Worm (Caenorhabditis elegans) whole organism, late embryonic: ENCODE results near the gene C28G1.6.

Experiments used
- C08G9.2 ChIP-seq: sonication (generic microtip); optimal IDR thresholded peaks from 2 replicates; lab custom pipeline; 2016; ENCODE audit warnings: mild to moderate bottlenecking, missing genetic modification characterization, moderate library complexity, missing compliant biosample characterization
- C38D4.7 ChIP-seq: fragments of 200-800 bp; sonication (Bioruptor generic); optimal IDR thresholded peaks from 2 replicates; lab custom pipeline; 2018; ENCODE audit warnings: mild to moderate bottlenecking, missing genetic modification characterization, moderate library complexity, missing compliant biosample characterization
- K02D7.2 ChIP-seq: sonication (generic microtip); optimal IDR thresholded peaks from 2 replicates; lab custom pipeline; 2017; ENCODE audit warnings: mild to moderate bottlenecking, missing genetic modification characterization, missing compliant biosample characterization
- ahr-1 ChIP-seq: sonication (generic microtip); optimal IDR thresholded peaks from 2 replicates; lab custom pipeline; 2016; ENCODE audit warnings: missing genetic modification characterization, missing compliant biosample characterization
- ama-1 ChIP-seq: fragments of 150-350 bp; optimal IDR thresholded peaks from 2 replicates; lab custom pipeline; 2014
- ceh-18 ChIP-seq: sonication (generic microtip); optimal IDR thresholded peaks from 2 replicates; lab custom pipeline; 2016; ENCODE audit warnings: missing genetic modification characterization, missing compliant biosample characterization
- ceh-22 ChIP-seq: sonication (generic microtip); optimal IDR thresholded peaks from 2 replicates; lab custom pipeline; 2017; ENCODE audit warnings: missing biosample characterization, missing genetic modification characterization
- ceh-24 ChIP-seq: sonication (generic microtip); optimal IDR thresholded peaks from 2 replicates; lab custom pipeline; 2016; ENCODE audit warnings: mild to moderate bottlenecking, missing genetic modification characterization, missing compliant biosample characterization
- ceh-31 ChIP-seq: sonication (generic microtip); optimal IDR thresholded peaks from 2 replicates; lab custom pipeline; 2016; ENCODE audit warnings: missing genetic modification characterization, missing compliant biosample characterization
- ceh-45 ChIP-seq: fragments of 200-800 bp; sonication (Bioruptor generic); IDR thresholded peaks from 2 replicates; pipeline ENCODE4 v1.3.6; 2022; ENCODE audit warnings: missing genetic modification reagents, missing genetic modification characterization, missing compliant biosample characterization
- ceh-48 ChIP-seq: sonication (generic microtip); optimal IDR thresholded peaks from 2 replicates; lab custom pipeline; 2016; ENCODE audit warnings: missing genetic modification characterization, inconsistent platforms, missing compliant biosample characterization
- ceh-9 ChIP-seq: sonication (generic microtip); optimal IDR thresholded peaks from 2 replicates; lab custom pipeline; 2016; ENCODE audit warnings: mild to moderate bottlenecking, missing genetic modification characterization, inconsistent platforms, missing compliant biosample characterization
- che-1 ChIP-seq: sonication (generic microtip); optimal IDR thresholded peaks from 2 replicates; lab custom pipeline; 2016; ENCODE audit warnings: mild to moderate bottlenecking, missing genetic modification characterization, missing compliant biosample characterization
- dmd-4 ChIP-seq: sonication (generic microtip); optimal IDR thresholded peaks from 2 replicates; lab custom pipeline; 2016; ENCODE audit warnings: borderline replicate concordance, missing genetic modification characterization, missing compliant biosample characterization
- elt-2 ChIP-seq: sonication (generic microtip); optimal IDR thresholded peaks from 2 replicates; lab custom pipeline; 2016; ENCODE audit warnings: missing genetic modification reagents, missing genetic modification characterization, missing compliant biosample characterization
- elt-4 ChIP-seq: sonication (generic microtip); optimal IDR thresholded peaks from 2 replicates; lab custom pipeline; 2016; ENCODE audit warnings: missing genetic modification characterization, missing compliant biosample characterization
- fkh-10 ChIP-seq: fragments of 150-350 bp; optimal IDR thresholded peaks from 2 replicates; lab custom pipeline; 2014; ENCODE audit warnings: missing biosample characterization, missing genetic modification reagents, missing genetic modification characterization
- fkh-6 ChIP-seq: sonication (generic microtip); optimal IDR thresholded peaks from 2 replicates; lab custom pipeline; 2016; ENCODE audit warnings: missing genetic modification characterization, missing compliant biosample characterization
- gmeb-2 ChIP-seq: sonication (generic microtip); optimal IDR thresholded peaks from 2 replicates; lab custom pipeline; 2016; ENCODE audit warnings: missing genetic modification characterization, inconsistent platforms, missing compliant biosample characterization
- hlh-6 ChIP-seq: sonication (generic microtip); optimal IDR thresholded peaks from 2 replicates; lab custom pipeline; 2016; ENCODE audit warnings: missing genotype, missing genetic modification characterization, missing compliant biosample characterization
- lin-11 ChIP-seq: fragments of 200-800 bp; sonication (Bioruptor generic); optimal IDR thresholded peaks from 2 replicates; lab custom pipeline; 2018; ENCODE audit warnings: mild to moderate bottlenecking, missing genetic modification characterization, missing compliant biosample characterization
- madf-2 ChIP-seq: sonication (generic microtip); optimal IDR thresholded peaks from 2 replicates; lab custom pipeline; 2017; ENCODE audit warnings: missing genetic modification characterization, missing compliant biosample characterization
- nfya-1 ChIP-seq: sonication (generic microtip); optimal IDR thresholded peaks from 2 replicates; lab custom pipeline; 2017; ENCODE audit warnings: missing genetic modification characterization, mild to moderate bottlenecking, missing compliant biosample characterization, antibody characterized with exemption, moderate library complexity
- nhr-232 ChIP-seq: sonication (generic microtip); optimal IDR thresholded peaks from 2 replicates; lab custom pipeline; 2016; ENCODE audit warnings: missing genetic modification characterization, missing compliant biosample characterization
- npax-4 ChIP-seq: sonication (generic microtip); optimal IDR thresholded peaks from 2 replicates; lab custom pipeline; 2016; ENCODE audit warnings: missing genetic modification characterization, missing compliant biosample characterization
- pat-9 ChIP-seq: fragments of 200-800 bp; sonication (Bioruptor generic); optimal IDR thresholded peaks from 2 replicates; lab custom pipeline; 2018; ENCODE audit warnings: mild to moderate bottlenecking, missing genetic modification characterization, moderate library complexity, missing compliant biosample characterization
- pax-1 ChIP-seq: fragments of 150-350 bp; optimal IDR thresholded peaks from 2 replicates; lab custom pipeline; 2014; ENCODE audit warnings: missing biosample characterization, missing genetic modification characterization
- pha-2 ChIP-seq: sonication (generic microtip); optimal IDR thresholded peaks from 2 replicates; lab custom pipeline; 2017; ENCODE audit warnings: mild to moderate bottlenecking, missing genetic modification characterization, missing compliant biosample characterization
- pqm-1 ChIP-seq: sonication (generic microtip); optimal IDR thresholded peaks from 2 replicates; lab custom pipeline; 2016; ENCODE audit warnings: missing genetic modification characterization, missing compliant biosample characterization
- pros-1 ChIP-seq: fragments of 150-350 bp; optimal IDR thresholded peaks from 2 replicates; lab custom pipeline; 2014; ENCODE audit warnings: missing biosample characterization, missing genetic modification reagents, missing genetic modification characterization
- ref-2 ChIP-seq: sonication (generic microtip); optimal IDR thresholded peaks from 2 replicates; lab custom pipeline; 2016; ENCODE audit warnings: missing genetic modification characterization, missing compliant biosample characterization
- rnt-1 ChIP-seq: sonication (generic microtip); optimal IDR thresholded peaks from 2 replicates; lab custom pipeline; 2016; ENCODE audit warnings: missing genetic modification characterization, missing compliant biosample characterization
- sdc-2 ChIP-seq: sonication (generic microtip); optimal IDR thresholded peaks from 2 replicates; lab custom pipeline; 2016; ENCODE audit warnings: missing genotype, missing genetic modification characterization, missing compliant biosample characterization
- sox-4 ChIP-seq: sonication (generic microtip); optimal IDR thresholded peaks from 2 replicates; lab custom pipeline; 2017; ENCODE audit warnings: mild to moderate bottlenecking, missing genetic modification characterization, inconsistent platforms, missing compliant biosample characterization
- tbx-7 ChIP-seq: sonication (generic microtip); optimal IDR thresholded peaks from 2 replicates; lab custom pipeline; 2016; ENCODE audit warnings: missing genotype, missing genetic modification characterization, missing compliant biosample characterization
- ttx-3 ChIP-seq: sonication (generic microtip); optimal IDR thresholded peaks from 2 replicates; lab custom pipeline; 2016; ENCODE audit warnings: missing genetic modification reagents, missing genetic modification characterization, missing compliant biosample characterization
- unc-3 ChIP-seq, 2 experiments: fragments of 200-800 bp in 1 of 2; sonication (Bioruptor generic) in 1 of 2; sonication (generic microtip) in 1 of 2; conservative IDR thresholded peaks in 1 of 2; optimal IDR thresholded peaks in 1 of 2; 2 replicates each; pipeline versions ENCODE4 v1.3.6 to Lab custom; 2016 to 2022; ENCODE audit warnings: missing compliant biosample characterization in 2 of 2, missing genetic modification characterization in 2 of 2, missing genetic modification reagents in 1 of 2
- unc-42 ChIP-seq: sonication (generic microtip); optimal IDR thresholded peaks from 2 replicates; lab custom pipeline; 2016; ENCODE audit warnings: missing genotype, missing genetic modification characterization, missing compliant biosample characterization
- unc-55 ChIP-seq: sonication (generic microtip); optimal IDR thresholded peaks from 2 replicates; lab custom pipeline; 2017; ENCODE audit warnings: missing biosample characterization, missing genetic modification reagents, missing genetic modification characterization

C28G1.6 gene

ce11 chrX:8810908-8811307 is 20.2 kb downstream of the C28G1.6 start, which contains the start of gene R04E5.9 (continued):
- peak; percentile 85 for TF ChIP-seq ceh-48 (tag; lab: Kevin White, UChicago)

- TF ChIP-seq pqm-1 (tag; lab: Kevin White, UChicago): no peak
- no peak for TF ChIP-seq pha-2 (tag; lab: Kevin White, UChicago)
- TF ChIP-seq ceh-22 (tag; lab: Kevin White, UChicago): no peak
- TF ChIP-seq unc-3 (GFP tag; conservative IDR thresholded peaks at IDR 0.05; lab: Robert Waterston, UW): no peak
- no peak for TF ChIP-seq unc-3 (tag; optimal IDR thresholded peaks at IDR 0.05; lab: Kevin White, UChicago)
- no peak for TF ChIP-seq madf-2 (tag; lab: Kevin White, UChicago)
- no peak for TF ChIP-seq ceh-45 (GFP tag; lab: Robert Waterston, UW)
- TF ChIP-seq pax-1 (tag; lab: Kevin White, UChicago): no peak
- no peak for TF ChIP-seq C38D4.7 (GFP tag; lab: Kevin White, UChicago)
- TF ChIP-seq hlh-6: no peak
- TF ChIP-seq ceh-18 (tag; lab: Kevin White, UChicago): no peak
- no peak for TF ChIP-seq fkh-6
- no peak for TF ChIP-seq ceh-48 (tag; lab: Kevin White, UChicago)
- TF ChIP-seq che-1 (tag; lab: Kevin White, UChicago): no peak
Observed at ce11 chrX:8808740-8809139, 22.3 kb downstream of the C28G1.6 start.

ce11 chrX:8806070-8806799 is 24.8 kb downstream of the C28G1.6 start, which contains the start of gene R04E5.8:
Gene R04E5.8, minus strand, starts transcription at chrX:8806120.
- TF ChIP-seq nhr-232 (no peak), ceh-45 (GFP tag; lab: Robert Waterston, UW) (no peak), sdc-2 (no peak), fkh-10 (GFP tag; lab: Kevin White, UChicago) (no peak), pros-1 (tag; lab: Kevin White, UChicago) (no peak), unc-42 (tag; lab: Kevin White, UChicago) (peak; percentile 36), ama-1 (lab: Kevin White, UChicago) (no peak), pat-9 (no peak), fkh-6 (peak; percentile 36), C08G9.2 (no peak), nfya-1 (tag; lab: Kevin White, UChicago) (no peak), ahr-1 (tag; lab: Kevin White, UChicago) (no peak), rnt-1 (tag; lab: Kevin White, UChicago) (no peak), ref-2 (tag; lab: Kevin White, UChicago) (peak; percentile 11)

- no peak for TF ChIP-seq madf-2 (tag; lab: Kevin White, UChicago)
- no peak for TF ChIP-seq dmd-4 (tag; lab: Kevin White, UChicago)
- TF ChIP-seq tbx-7 (tag; lab: Kevin White, UChicago): no peak
- no peak for TF ChIP-seq ama-1 (lab: Kevin White, UChicago)
- TF ChIP-seq ceh-9 (tag; lab: Kevin White, UChicago): no peak
- TF ChIP-seq ceh-18 (tag; lab: Kevin White, UChicago): no peak
- TF ChIP-seq elt-2 (tag; lab: Kevin White, UChicago): no peak
- no peak for TF ChIP-seq npax-4 (tag; lab: Kevin White, UChicago)
- TF ChIP-seq ceh-24 (tag; lab: Kevin White, UChicago): no peak
- no peak for TF ChIP-seq ceh-48 (tag; lab: Kevin White, UChicago)
- TF ChIP-seq pax-1 (tag; lab: Kevin White, UChicago): no peak
- no peak for TF ChIP-seq elt-4
Observed at ce11 chrX:8805475-8805874, 25.6 kb downstream of the C28G1.6 start.

- TF ChIP-seq unc-55 (no peak), sox-4 (no peak), ttx-3 (tag; lab: Kevin White, UChicago) (no peak), K02D7.2 (tag; lab: Kevin White, UChicago) (no peak), sdc-2 (no peak), ceh-31 (peak; percentile 26), lin-11 (tag; lab: Kevin White, UChicago) (no peak), unc-42 (tag; lab: Kevin White, UChicago) (peak; percentile 97), gmeb-2 (tag; lab: Kevin White, UChicago) (no peak)
Observed at ce11 chrX:8800983-8801382, 30.1 kb downstream of the C28G1.6 start.
